Fruit fly (Drosophila melanogaster) Kc167 (cell line): ENCODE data around the gene Sxl.
A peak's percentile ranks its signal among the peaks of the same experiment; 100 is the strongest.

Experiments used
- Myc ChIP-seq: fragments of >200 bp; optimal IDR thresholded peaks from 2 replicates; lab custom pipeline; 2017; ENCODE audit warnings: missing external identifiers
- Sin3A ChIP-seq: fragments of >200 bp; optimal IDR thresholded peaks from 2 replicates; lab custom pipeline; 2018; ENCODE audit warnings: missing external identifiers
- h ChIP-seq: fragments of >200 bp; optimal IDR thresholded peaks from 3 replicates; lab custom pipeline; 2018; ENCODE audit warnings: missing external identifiers
- insv ChIP-seq: fragments of >200 bp; optimal IDR thresholded peaks from 3 replicates; lab custom pipeline; 2018; ENCODE audit warnings: missing external identifiers
- psq ChIP-seq: fragments of >200 bp; optimal IDR thresholded peaks from 2 replicates; lab custom pipeline; 2017; ENCODE audit warnings: missing external identifiers
- ttk ChIP-seq: sonication (Bioruptor generic); optimal IDR thresholded peaks from 2 replicates; lab custom pipeline; 2017; ENCODE audit warnings: missing external identifiers

Sxl gene

dm6 chrX:7086539-7086938, 11.3 kb downstream of the Sxl start:
- TF ChIP-seq Myc (lab: Kevin White, UChicago): no peak
- TF ChIP-seq Sin3A: no peak
- TF ChIP-seq insv: no peak
- no peak for TF ChIP-seq ttk (lab: Kevin White, UChicago)
- TF ChIP-seq h (lab: Kevin White, UChicago): no peak
- TF ChIP-seq psq (lab: Kevin White, UChicago): no peak

dm6 chrX:7082407-7082806, 15.4 kb downstream of the Sxl start:
- TF ChIP-seq insv (no peak), Myc (lab: Kevin White, UChicago) (no peak), psq (lab: Kevin White, UChicago) (no peak), ttk (lab: Kevin White, UChicago) (no peak), h (lab: Kevin White, UChicago) (no peak), Sin3A (no peak)

DNA sequence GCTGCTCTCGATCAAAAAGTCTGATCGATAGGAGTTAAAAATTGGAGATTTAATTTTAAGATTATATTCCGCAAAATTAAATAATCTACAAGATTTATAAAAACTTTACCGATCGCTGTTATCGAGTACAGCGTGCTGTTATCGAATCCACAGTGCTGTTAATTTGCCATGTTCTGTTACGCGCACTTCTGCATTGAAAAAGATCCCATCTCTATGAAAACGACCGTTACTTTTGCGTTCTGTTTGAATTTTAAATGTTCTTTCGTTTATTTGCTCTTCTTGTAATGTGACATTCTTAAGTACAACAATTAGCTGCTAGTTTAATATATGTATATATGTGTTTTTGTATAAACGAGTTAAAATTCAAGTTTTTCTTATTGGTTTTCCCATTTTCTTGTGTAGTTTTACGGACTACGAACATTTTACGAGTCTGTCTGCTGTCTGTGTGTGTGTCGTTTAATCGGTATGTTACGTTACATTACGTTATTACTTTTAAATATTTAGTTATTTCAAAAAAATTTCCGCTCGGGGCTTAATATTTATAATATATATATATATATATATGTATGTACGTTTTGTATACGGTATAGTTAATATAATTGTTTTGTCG, 23.4 kb downstream of the Sxl start:
- TF ChIP-seq Sin3A: no peak
- TF ChIP-seq psq (lab: Kevin White, UChicago): no peak
- no peak for TF ChIP-seq Myc (lab: Kevin White, UChicago)
- no peak for TF ChIP-seq insv
- no peak for TF ChIP-seq h (lab: Kevin White, UChicago)
- no peak for TF ChIP-seq ttk (lab: Kevin White, UChicago)

DNA sequence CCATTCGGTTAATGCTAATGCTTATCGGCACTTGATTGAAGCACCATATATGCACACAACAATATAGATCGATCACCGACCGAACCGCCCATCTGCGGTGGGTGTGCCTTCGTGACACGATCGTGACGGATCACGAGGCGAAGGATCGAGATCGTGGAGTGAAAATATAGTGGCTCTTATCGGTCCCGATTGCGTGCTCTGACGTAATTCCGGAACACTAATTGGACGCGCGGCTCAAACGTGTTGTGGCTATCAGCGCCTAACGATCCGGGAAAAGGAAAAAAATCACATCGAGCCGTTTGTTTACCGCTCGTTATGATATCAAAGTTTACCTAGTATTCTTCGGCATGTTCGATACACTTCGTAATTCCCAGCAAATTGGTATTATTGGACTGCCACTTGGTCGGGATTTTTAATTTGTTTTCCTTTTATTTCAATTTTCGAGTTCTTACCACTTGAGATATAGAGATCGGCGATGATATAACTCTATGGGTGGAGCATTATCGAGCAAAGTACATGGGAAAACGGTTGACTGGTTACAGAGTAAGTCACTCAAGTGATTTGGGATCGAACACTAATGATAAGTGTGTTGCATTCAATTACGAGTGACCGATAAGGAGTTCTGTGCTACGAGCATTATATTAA, 24.5 kb downstream of the Sxl start:
- TF ChIP-seq insv (no peak), psq (lab: Kevin White, UChicago) (no peak), ttk (lab: Kevin White, UChicago) (no peak), h (lab: Kevin White, UChicago) (no peak), Sin3A (no peak), Myc (lab: Kevin White, UChicago) (no peak)

DNA sequence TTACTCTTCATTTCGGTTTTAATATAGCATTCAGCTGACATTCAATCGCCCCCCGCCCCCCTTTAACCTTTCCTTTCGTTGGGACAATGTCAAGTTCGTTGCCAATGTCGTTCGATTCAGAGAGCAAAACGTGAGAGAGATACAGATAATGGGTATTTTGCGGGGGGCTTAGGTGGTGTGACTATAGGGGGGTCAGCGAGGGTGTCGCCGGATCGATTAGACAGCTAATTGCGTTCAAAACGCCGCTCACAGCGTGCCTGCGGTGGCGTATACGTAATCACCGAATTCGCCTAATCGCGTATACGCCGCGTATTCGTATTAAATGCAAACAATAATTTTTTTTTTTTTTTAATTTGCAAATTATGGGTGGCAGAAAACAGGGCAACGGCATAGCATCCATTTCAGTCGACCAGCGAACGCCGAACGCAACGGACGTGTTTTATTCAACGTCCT, 28.8 kb downstream of the Sxl start, which contains the start of gene CG4607:
TSS of gene CG4607 (plus strand) at position 403 of the 453 bp plus-strand sequence.
- no peak for TF ChIP-seq psq (lab: Kevin White, UChicago)

DNA sequence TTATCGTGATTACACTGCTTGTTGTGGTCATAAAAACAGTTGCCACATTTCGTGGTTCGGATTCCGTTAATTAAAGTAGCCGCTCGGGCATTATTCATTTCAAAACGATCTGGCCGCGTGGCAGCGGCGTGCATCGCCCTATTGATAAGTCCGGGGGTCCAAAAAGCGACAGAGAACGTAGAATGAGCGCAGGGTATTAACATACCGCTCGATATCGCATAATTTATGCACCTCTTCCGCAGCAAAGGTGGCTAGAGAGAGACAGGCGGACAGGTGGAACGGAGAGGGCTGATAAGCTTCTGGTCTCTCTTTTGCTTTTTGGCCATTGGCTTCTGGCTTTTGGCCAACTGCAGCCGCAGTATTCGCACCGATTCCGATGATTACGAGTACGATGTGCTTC, 29.8 kb downstream of the Sxl start:
- TF ChIP-seq insv (no peak), ttk (lab: Kevin White, UChicago) (no peak), h (lab: Kevin White, UChicago) (no peak), Sin3A (no peak), psq (lab: Kevin White, UChicago) (no peak), Myc (lab: Kevin White, UChicago) (no peak)

- TF ChIP-seq Sin3A: no peak
- TF ChIP-seq h (lab: Kevin White, UChicago): no peak
These were observed 30.6 kb downstream of the Sxl start for dm6 chrX:7067248-7067647.

DNA sequence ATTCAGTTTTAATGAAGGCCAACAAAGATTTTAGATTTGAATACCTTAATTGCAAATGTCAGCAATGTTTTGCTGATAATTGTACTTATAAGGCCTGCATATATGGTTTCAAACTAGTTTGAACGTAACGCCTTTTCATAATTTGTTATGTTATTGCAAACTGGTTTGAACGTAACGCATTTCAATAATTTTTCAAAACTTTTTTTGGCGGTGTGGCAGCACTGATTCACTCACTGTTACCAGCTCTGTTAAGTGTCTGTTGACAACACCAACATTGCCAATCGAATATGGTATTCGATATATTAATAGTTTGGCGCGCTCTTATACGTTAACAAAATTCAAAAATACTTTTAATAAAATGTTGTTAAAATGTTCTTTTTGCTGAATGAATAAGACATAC, 31.2 kb downstream of the Sxl start:
- TF ChIP-seq psq (lab: Kevin White, UChicago) (peak; percentile 68), ttk (lab: Kevin White, UChicago) (no peak), insv (no peak), Myc (lab: Kevin White, UChicago) (no peak), Sin3A (no peak), h (lab: Kevin White, UChicago) (no peak)

DNA sequence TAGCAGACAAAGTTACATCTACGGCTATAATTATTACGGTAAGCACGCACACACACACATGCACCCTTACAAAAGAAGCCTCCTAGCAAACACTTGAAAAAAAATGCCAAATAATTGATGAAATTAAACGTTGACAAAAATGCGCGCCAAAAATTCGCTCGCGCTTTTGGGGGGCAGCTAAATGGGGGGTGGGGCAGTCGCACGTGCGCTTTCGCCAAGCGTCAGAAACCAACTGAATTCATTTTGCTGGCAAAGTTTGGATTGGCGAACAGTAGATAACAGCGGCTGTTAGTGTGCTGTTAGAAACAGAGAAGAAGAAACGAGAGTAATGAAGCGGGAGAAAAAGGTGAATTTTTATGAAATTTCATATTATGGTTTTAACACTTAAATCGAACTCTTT, 32.0 kb downstream of the Sxl start, which contains the start of gene CG12541:
TSS of gene CG12541 (minus strand) at position 218 of the 400 bp plus-strand sequence.
- TF ChIP-seq ttk (lab: Kevin White, UChicago) (no peak), psq (lab: Kevin White, UChicago) (no peak), h (lab: Kevin White, UChicago) (no peak), insv (no peak), Sin3A (no peak), Myc (lab: Kevin White, UChicago) (no peak)

DNA sequence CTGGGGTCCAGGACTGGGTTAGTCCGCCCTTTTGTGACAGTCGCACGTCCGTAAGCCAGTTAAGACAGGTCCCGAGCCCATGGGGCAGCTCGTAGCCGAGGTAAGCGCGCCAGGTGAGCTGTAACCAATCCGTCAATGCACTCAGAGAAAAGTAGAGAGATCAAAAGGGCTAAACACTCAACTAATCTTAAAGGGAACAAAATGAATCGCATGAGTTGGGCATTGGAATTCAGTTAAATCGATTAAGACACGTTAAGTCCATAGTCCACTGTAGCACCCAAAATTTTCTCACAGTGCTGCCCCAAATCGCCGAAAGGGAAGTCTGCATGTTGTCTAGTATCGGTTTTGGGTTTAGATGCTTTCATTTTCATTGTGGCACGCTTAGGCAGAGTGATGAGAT, 34.3 kb downstream of the Sxl start:
- TF ChIP-seq ttk (lab: Kevin White, UChicago) (no peak), Myc (lab: Kevin White, UChicago) (no peak), h (lab: Kevin White, UChicago) (no peak), insv (no peak), Sin3A (no peak), psq (lab: Kevin White, UChicago) (no peak)

- no peak for TF ChIP-seq psq (lab: Kevin White, UChicago)
- TF ChIP-seq h (lab: Kevin White, UChicago): no peak
- TF ChIP-seq Myc (lab: Kevin White, UChicago): no peak
- TF ChIP-seq Sin3A: no peak
- no peak for TF ChIP-seq insv
- TF ChIP-seq ttk (lab: Kevin White, UChicago): no peak
These were observed 38.9 kb downstream of the Sxl start for dm6 chrX:7058973-7059372.

- TF ChIP-seq insv: no peak
- TF ChIP-seq ttk (lab: Kevin White, UChicago): no peak
These were observed 48.8 kb downstream of the Sxl start, which contains the start of gene nullo for dm6 chrX:7049087-7049486. TSS of gene nullo (plus strand) at chrX:7049476.
